Fruit fly (Drosophila melanogaster) whole organism, embryonic: ENCODE results near the gene Tusp.

Experiments
- ATbp ChIP-seq: fragments of 200-800 bp; sonication (Bioruptor generic); optimal IDR thresholded peaks from 2 replicates; lab custom pipeline; 2017; ENCODE audit warnings: missing biosample characterization, mild to moderate bottlenecking, missing genetic modification characterization, missing genetic modification reagents
- Adf1 ChIP-seq: fragments of 200-800 bp; sonication (Bioruptor generic); IDR thresholded peaks from 2 replicates; pipeline ENCODE4 v1.3.6; 2022; ENCODE audit warnings: missing biosample characterization, missing genetic modification characterization
- Atf3 ChIP-seq: fragments of 200-800 bp; sonication (Bioruptor generic); optimal IDR thresholded peaks from 3 replicates; lab custom pipeline; 2016; ENCODE audit warnings: missing biosample characterization, missing genetic modification characterization
- CG10267 ChIP-seq: fragments of 200-800 bp; sonication (Bioruptor generic); optimal IDR thresholded peaks from 2 replicates; lab custom pipeline; 2018; ENCODE audit warnings: missing biosample characterization, mild to moderate bottlenecking, missing genetic modification characterization, moderate library complexity
- CG10366 ChIP-seq: fragments of 200-800 bp; sonication (Bioruptor generic); IDR thresholded peaks from 2 replicates; pipeline ENCODE4 v1.3.6; 2022; ENCODE audit warnings: missing biosample characterization, missing genetic modification characterization
- CG10462 ChIP-seq: fragments of 200-800 bp; sonication (Bioruptor generic); optimal IDR thresholded peaks from 2 replicates; lab custom pipeline; 2016; ENCODE audit warnings: missing biosample characterization, missing genetic modification characterization
- CG12155 ChIP-seq: fragments of 200-800 bp; sonication (Bioruptor generic); optimal IDR thresholded peaks from 3 replicates; lab custom pipeline; 2016; ENCODE audit warnings: missing biosample characterization, missing genetic modification characterization
- CG12659 ChIP-seq: fragments of 200-800 bp; sonication (Bioruptor generic); optimal IDR thresholded peaks from 3 replicates; lab custom pipeline; 2017; ENCODE audit warnings: mild to moderate bottlenecking, missing biosample characterization, missing genetic modification reagents, missing genetic modification characterization
- CG12942 ChIP-seq: fragments of 200-800 bp; sonication (Bioruptor generic); optimal IDR thresholded peaks from 3 replicates; lab custom pipeline; 2016; ENCODE audit warnings: missing biosample characterization, missing genetic modification characterization
- CG17359 ChIP-seq: fragments of 200-800 bp; sonication (Bioruptor generic); optimal IDR thresholded peaks from 3 replicates; lab custom pipeline; 2018; ENCODE audit warnings: missing biosample characterization, mild to moderate bottlenecking, missing genetic modification characterization, moderate library complexity
- CG2202 ChIP-seq: fragments of 200-800 bp; sonication (Bioruptor generic); optimal IDR thresholded peaks from 2 replicates; lab custom pipeline; 2018; ENCODE audit warnings: missing biosample characterization, mild to moderate bottlenecking, missing genetic modification characterization
- CG2678 ChIP-seq: fragments of 200-800 bp; sonication (Bioruptor generic); optimal IDR thresholded peaks from 3 replicates; lab custom pipeline; 2019; ENCODE audit warnings: missing biosample characterization, mild to moderate bottlenecking, missing genetic modification characterization, moderate library complexity
- CG32772 ChIP-seq: fragments of 200-800 bp; sonication (Bioruptor generic); IDR thresholded peaks from 2 replicates; pipeline ENCODE4 v1.3.6; 2022; ENCODE audit warnings: missing biosample characterization, missing genetic modification characterization
- CG4328 ChIP-seq: fragments of 200-800 bp; sonication (Bioruptor generic); optimal IDR thresholded peaks from 3 replicates; lab custom pipeline; 2017; ENCODE audit warnings: missing biosample characterization, missing genetic modification reagents, missing genetic modification characterization
- CG4820 ChIP-seq: fragments of 200-800 bp; sonication (Bioruptor generic); optimal IDR thresholded peaks from 3 replicates; lab custom pipeline; 2016; ENCODE audit warnings: missing biosample characterization, missing genetic modification characterization
- CG8281 ChIP-seq: fragments of 200-800 bp; sonication (Bioruptor generic); optimal IDR thresholded peaks from 2 replicates; lab custom pipeline; 2018; ENCODE audit warnings: missing biosample characterization, mild to moderate bottlenecking, missing genetic modification characterization, moderate library complexity
- Dad ChIP-seq: fragments of 200-800 bp; sonication (Bioruptor generic); optimal IDR thresholded peaks from 3 replicates; lab custom pipeline; 2016; ENCODE audit warnings: missing biosample characterization, missing genetic modification characterization
- Dfd ChIP-seq, 2 experiments: fragments of >200 bp; optimal IDR thresholded peaks; 2 replicates each; lab custom pipeline; 2017; ENCODE audit warnings: missing biosample characterization in 2 of 2, missing genetic modification characterization in 2 of 2
- Eip74EF ChIP-seq, 2 experiments: fragments of 200-800 bp in 1 of 2; fragments of >200 bp in 1 of 2; sonication (Bioruptor generic) in 1 of 2; optimal IDR thresholded peaks; 2 replicates each; lab custom pipeline; 2017 to 2019; ENCODE audit warnings: missing biosample characterization in 2 of 2, missing genetic modification characterization in 2 of 2, mild to moderate bottlenecking in 1 of 2, moderate library complexity in 1 of 2
- Hr51 ChIP-seq, 2 experiments: fragments of 200-800 bp; sonication (Bioruptor generic); optimal IDR thresholded peaks; 2 replicates in 1 of 2; 3 replicates in 1 of 2; lab custom pipeline; 2016 to 2018; ENCODE audit warnings: missing biosample characterization in 2 of 2, missing genetic modification characterization in 2 of 2, mild to moderate bottlenecking in 1 of 2, moderate library complexity in 1 of 2
- Hsf ChIP-seq: fragments of 200-800 bp; sonication (Bioruptor generic); optimal IDR thresholded peaks from 3 replicates; lab custom pipeline; 2016; ENCODE audit warnings: missing biosample characterization, missing genetic modification characterization
- Lim3 ChIP-seq: fragments of 200-800 bp; sonication (Bioruptor generic); IDR thresholded peaks from 2 replicates; pipeline ENCODE4 v1.3.6; 2022; ENCODE audit warnings: missing biosample characterization, missing genetic modification characterization
- Max ChIP-seq: fragments of 200-800 bp; sonication (Bioruptor generic); optimal IDR thresholded peaks from 2 replicates; lab custom pipeline; 2016; ENCODE audit warnings: missing biosample characterization, mild to moderate bottlenecking, missing genetic modification characterization
- Med ChIP-seq: fragments of 200-800 bp; sonication (Bioruptor generic); peaks from one replicate; lab custom pipeline; 2016; ENCODE audit warnings: missing biosample characterization, missing genetic modification characterization, mild to moderate bottlenecking, inconsistent platforms, moderate library complexity
- Meics ChIP-seq: fragments of 200-800 bp; sonication (Bioruptor generic); optimal IDR thresholded peaks from 2 replicates; lab custom pipeline; 2017; ENCODE audit warnings: missing biosample characterization, mild to moderate bottlenecking, missing genetic modification characterization
- Myb ChIP-seq: fragments of 200-800 bp; sonication (Bioruptor generic); optimal IDR thresholded peaks from 2 replicates; lab custom pipeline; 2016; ENCODE audit warnings: missing biosample characterization, missing genetic modification characterization
- PHDP ChIP-seq: fragments of 200-800 bp; sonication (Bioruptor generic); optimal IDR thresholded peaks from 3 replicates; lab custom pipeline; 2018; ENCODE audit warnings: missing biosample characterization, mild to moderate bottlenecking, missing genetic modification characterization, moderate library complexity
- YL-1 ChIP-seq: fragments of 200-800 bp; sonication (Bioruptor generic); optimal IDR thresholded peaks from 3 replicates; lab custom pipeline; 2017; ENCODE audit warnings: missing biosample characterization, mild to moderate bottlenecking, missing genetic modification characterization
- bab2 ChIP-seq: fragments of 200-800 bp; sonication (Bioruptor generic); optimal IDR thresholded peaks from 2 replicates; lab custom pipeline; 2016; ENCODE audit warnings: missing biosample characterization, missing genetic modification characterization
- chif ChIP-seq, 2 experiments: fragments of 200-800 bp; sonication (Bioruptor generic); optimal IDR thresholded peaks; 3 replicates each; lab custom pipeline; 2016; ENCODE audit warnings: missing biosample characterization in 2 of 2, missing genetic modification characterization in 2 of 2
- chm ChIP-seq: fragments of 200-800 bp; sonication (Bioruptor generic); IDR thresholded peaks from 2 replicates; pipeline ENCODE4 v1.3.6; 2022; ENCODE audit warnings: missing biosample characterization, missing genetic modification characterization
- cwo ChIP-seq: fragments of 200-800 bp; sonication (Bioruptor generic); optimal IDR thresholded peaks from 3 replicates; lab custom pipeline; 2017; ENCODE audit warnings: missing biosample characterization, missing genetic modification characterization, mild to moderate bottlenecking, moderate library complexity, missing genetic modification reagents
- dan ChIP-seq: fragments of 200-800 bp; sonication (Bioruptor generic); IDR thresholded peaks from 2 replicates; pipeline ENCODE4 v1.3.6; 2022; ENCODE audit warnings: missing biosample characterization, missing genetic modification characterization
- dati ChIP-seq: fragments of 200-800 bp; sonication (Bioruptor generic); IDR thresholded peaks from 2 replicates; pipeline ENCODE4 v1.3.6; 2022; ENCODE audit warnings: missing biosample characterization, missing genetic modification characterization
- dmrt99B ChIP-seq: fragments of 200-800 bp; sonication (Bioruptor generic); optimal IDR thresholded peaks from 2 replicates; lab custom pipeline; 2018; ENCODE audit warnings: missing biosample characterization, mild to moderate bottlenecking, missing genetic modification characterization, moderate library complexity
- hth ChIP-seq: fragments of >200 bp; optimal IDR thresholded peaks from 2 replicates; lab custom pipeline; 2017; ENCODE audit warnings: inconsistent platforms
- jumu ChIP-seq: fragments of 200-800 bp; sonication (Bioruptor generic); optimal IDR thresholded peaks from 3 replicates; lab custom pipeline; 2016; ENCODE audit warnings: missing biosample characterization, missing genetic modification characterization
- kay ChIP-seq: fragments of 200-800 bp; sonication (Bioruptor generic); optimal IDR thresholded peaks from 2 replicates; lab custom pipeline; 2016; ENCODE audit warnings: missing biosample characterization, missing genetic modification characterization
- lab ChIP-seq: fragments of 200-800 bp; sonication (Bioruptor generic); optimal IDR thresholded peaks from 3 replicates; lab custom pipeline; 2017; ENCODE audit warnings: missing biosample characterization, missing genetic modification characterization, mild to moderate bottlenecking, moderate library complexity, missing genetic modification reagents
- lbe ChIP-seq: fragments of 200-800 bp; sonication (Bioruptor generic); optimal IDR thresholded peaks from 2 replicates; lab custom pipeline; 2016; ENCODE audit warnings: missing biosample characterization, mild to moderate bottlenecking, missing genetic modification characterization
- lmd ChIP-seq: fragments of 200-800 bp; sonication (Bioruptor generic); IDR thresholded peaks from 2 replicates; pipeline ENCODE4 v1.3.6; 2022; ENCODE audit warnings: missing biosample characterization, missing genetic modification characterization
- lola ChIP-seq, 3 experiments: fragments of >200 bp in 2 of 3; fragments of 200-800 bp in 1 of 3; sonication (Bioruptor generic) in 1 of 3; optimal IDR thresholded peaks; 2 replicates each; lab custom pipeline; 2017 to 2019; ENCODE audit warnings: missing biosample characterization in 3 of 3, missing genetic modification characterization in 3 of 3, mild to moderate bottlenecking in 1 of 3, moderate library complexity in 1 of 3
- mld ChIP-seq: fragments of 200-800 bp; sonication (Bioruptor generic); IDR thresholded peaks from 3 replicates; pipeline ENCODE4 v1.3.6; 2022; ENCODE audit warnings: missing biosample characterization, missing genetic modification characterization; ENCODE audit not compliant: partially characterized antibody
- phol ChIP-seq: fragments of 200-800 bp; sonication (Bioruptor generic); optimal IDR thresholded peaks from 3 replicates; lab custom pipeline; 2018; ENCODE audit warnings: missing biosample characterization, mild to moderate bottlenecking, missing genetic modification characterization, moderate library complexity
- pnt ChIP-seq: fragments of 200-800 bp; sonication (Bioruptor generic); optimal IDR thresholded peaks from 3 replicates; lab custom pipeline; 2016; ENCODE audit warnings: missing biosample characterization, missing genetic modification characterization
- run ChIP-seq: fragments of 200-800 bp; sonication (Bioruptor generic); optimal IDR thresholded peaks from 3 replicates; lab custom pipeline; 2018; ENCODE audit warnings: missing biosample characterization, mild to moderate bottlenecking, missing genetic modification characterization
- sob ChIP-seq: fragments of 200-800 bp; sonication (Bioruptor generic); IDR thresholded peaks from 2 replicates; pipeline ENCODE4 v1.3.6; 2022; ENCODE audit warnings: missing biosample characterization, missing genetic modification characterization
- twi ChIP-seq: fragments of 200-800 bp; optimal IDR thresholded peaks from 2 replicates; lab custom pipeline; 2019; ENCODE audit warnings: missing biosample characterization, mild to moderate bottlenecking, missing genetic modification characterization, moderate library complexity
- vvl ChIP-seq: fragments of 200-800 bp; sonication (Bioruptor generic); IDR thresholded peaks from 2 replicates; pipeline ENCODE4 v1.3.6; 2022; ENCODE audit warnings: missing biosample characterization, missing genetic modification characterization

Tusp gene

dm6 chr3R:27604636-27605443, 2.8 kb upstream of the Tusp start (continued):
- TF ChIP-seq CG10462 (GFP tag; lab: Kevin White, UChicago) = no peak
- no peak for TF ChIP-seq dan
- no peak for TF ChIP-seq lbe (GFP tag; lab: Kevin White, UChicago)
- no peak for TF ChIP-seq CG12942 (GFP tag; lab: Kevin White, UChicago)
- no peak for TF ChIP-seq CG4328 (GFP tag; lab: Kevin White, UChicago)
- TF ChIP-seq phol (tag; lab: Kevin White, UChicago) = peak; percentile 42
- TF ChIP-seq bab2 = peak; percentile 6
- TF ChIP-seq CG32772 (GFP tag; lab: Robert Waterston, UW) = no peak
- no peak for TF ChIP-seq chm (GFP tag; lab: Robert Waterston, UW)
- TF ChIP-seq PHDP (tag; lab: Kevin White, UChicago) = peak; percentile 38
- TF ChIP-seq Meics = peak; percentile 53
- peak in 1 of 2 experiments; percentile 43 for TF ChIP-seq Eip74EF (GFP tag; optimal IDR thresholded peaks at IDR 0.05; lab: Kevin White, UChicago)
- TF ChIP-seq jumu (GFP tag; lab: Kevin White, UChicago) = no peak
- TF ChIP-seq CG2678 = peak; percentile 64
- peak; percentile 47 for TF ChIP-seq Hsf (GFP tag; lab: Kevin White, UChicago)
- peak; percentile 7 for TF ChIP-seq CG17359 (tag; lab: Kevin White, UChicago)
- peak; percentile 11 for TF ChIP-seq CG12659
- no peak for TF ChIP-seq mld (GFP tag; lab: Robert Waterston, UW)
- peak; percentile 49 for TF ChIP-seq dmrt99B (tag; lab: Kevin White, UChicago)
- TF ChIP-seq CG12155 (GFP tag; lab: Kevin White, UChicago) = no peak
- peak; percentile 11 for TF ChIP-seq pnt (GFP tag; lab: Kevin White, UChicago)
- no peak for TF ChIP-seq Max (GFP tag; lab: Kevin White, UChicago)
- TF ChIP-seq Myb (GFP tag; lab: Kevin White, UChicago) = peak; percentile 15
- TF ChIP-seq dati (GFP tag; lab: Robert Waterston, UW) = peak; percentile 16; the same call in 1 of the 2 replicates
- peak; percentile 50 for TF ChIP-seq vvl (GFP tag; lab: Robert Waterston, UW)
- TF ChIP-seq kay (GFP tag; lab: Kevin White, UChicago) = no peak
- no peak for TF ChIP-seq CG2202 (tag; lab: Kevin White, UChicago)
- TF ChIP-seq sob (GFP tag; lab: Robert Waterston, UW) = no peak
- no peak for TF ChIP-seq twi (tag; lab: Kevin White, UChicago)
- TF ChIP-seq Med (GFP tag; lab: Kevin White, UChicago) = peak; percentile 86
- TF ChIP-seq Hr51 (GFP tag; optimal IDR thresholded peaks at IDR 0.05; lab: Kevin White, UChicago) = peak in 1 of 2 experiments; percentile 19
- TF ChIP-seq hth = no peak
- TF ChIP-seq lmd = peak; percentile 28; the same call in 1 of the 2 replicates
- TF ChIP-seq run (tag; lab: Kevin White, UChicago) = no peak
- TF ChIP-seq Lim3 = no peak
- peak in 1 of 2 experiments; percentile 25 for TF ChIP-seq chif (GFP tag; optimal IDR thresholded peaks at IDR 0.05; lab: Kevin White, UChicago)
- TF ChIP-seq Dfd (GFP tag; optimal IDR thresholded peaks at IDR 0.05; lab: Kevin White, UChicago) = no peak
- no peak for TF ChIP-seq CG4820 (GFP tag; lab: Kevin White, UChicago)
- TF ChIP-seq lab (GFP tag; lab: Kevin White, UChicago) = peak; percentile 31
- TF ChIP-seq Atf3 (GFP tag; lab: Kevin White, UChicago) = no peak
- no peak for TF ChIP-seq Adf1 (GFP tag; lab: Robert Waterston, UW)
- TF ChIP-seq ATbp (GFP tag; lab: Kevin White, UChicago) = peak; percentile 38
- no peak for TF ChIP-seq CG8281 (tag; lab: Kevin White, UChicago)
- peak; percentile 7 for TF ChIP-seq cwo
- TF ChIP-seq Dad (GFP tag; lab: Kevin White, UChicago) = peak; percentile 2
- no peak for TF ChIP-seq CG10366 (GFP tag; lab: Robert Waterston, UW)
- no peak for TF ChIP-seq YL-1 (GFP tag; lab: Kevin White, UChicago)
- peak in 1 of 3 experiments; percentile 21 for TF ChIP-seq lola (GFP tag; optimal IDR thresholded peaks at IDR 0.05; lab: Kevin White, UChicago)
- peak; percentile 37 for TF ChIP-seq CG10267 (tag; lab: Kevin White, UChicago)
